Fruit fly (Drosophila melanogaster): ENCODE data around the gene Polr2C.

DNA sequence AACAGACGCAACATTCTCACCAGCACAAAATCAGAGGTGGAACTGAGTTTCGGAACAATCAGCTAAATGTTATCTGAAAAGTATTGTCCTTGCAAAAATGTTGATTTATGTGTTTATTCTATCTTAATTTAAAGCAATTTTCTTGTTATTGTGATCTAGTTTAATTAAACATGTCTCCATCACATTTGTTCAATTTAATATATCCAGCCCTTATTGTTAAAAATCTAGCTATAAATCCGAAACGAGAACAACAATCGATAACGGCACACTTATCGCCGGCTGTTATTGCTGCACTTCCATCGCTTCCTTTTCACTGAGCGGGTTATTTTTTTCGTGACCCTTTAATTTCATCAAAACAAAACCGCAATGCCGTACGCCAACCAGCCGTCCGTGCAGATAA, at the start of gene Polr2C, which contains the start of the genes GatC and PolG2:
- TF ChIP-seq Dll (GFP tag; IDR thresholded peaks at IDR 0.05; ENCODE audit: partially characterized antibody) (peak; percentile 80), CG17385 (GFP tag; optimal IDR thresholded peaks at IDR 0.05) (no peak)

All from whole organism, embryonic.